Worm (Caenorhabditis elegans) whole organism, L4 larva: ENCODE measurements around the gene K02C4.3.

Experiments
- Y105C5A.15 ChIP-seq: fragments of 200-800 bp; sonication (Bioruptor generic); IDR thresholded peaks from 2 replicates; pipeline ENCODE4 v1.3.6; 2022; ENCODE audit warnings: missing genetic modification characterization, missing compliant biosample characterization
- Y75B8A.6 ChIP-seq: fragments of 200-800 bp; sonication (Bioruptor generic); IDR thresholded peaks from 2 replicates; pipeline ENCODE4 v1.3.6; 2022; ENCODE audit warnings: missing genetic modification reagents, missing genetic modification characterization, missing compliant biosample characterization
- spr-3 ChIP-seq: fragments of 200-800 bp; sonication (Bioruptor generic); optimal IDR thresholded peaks from 2 replicates; lab custom pipeline; 2018; ENCODE audit warnings: mild to moderate bottlenecking, missing genetic modification characterization, missing compliant biosample characterization
- unc-62 ChIP-seq, 3 experiments: fragments of 150-350 bp in 1 of 3; sonication (generic microtip); optimal IDR thresholded peaks in 2 of 3; peaks in 1 of 3; 1 replicate in 1 of 3; 2 replicates in 2 of 3; lab custom pipeline; 2014 to 2017; ENCODE audit warnings: missing biosample characterization in 3 of 3, missing genetic modification characterization in 3 of 3, missing genetic modification reagents in 3 of 3, missing genotype in 1 of 3
- zfp-2 ChIP-seq: sonication (generic microtip); optimal IDR thresholded peaks from 2 replicates; lab custom pipeline; 2016; ENCODE audit warnings: mild to moderate bottlenecking, missing genetic modification characterization, missing compliant biosample characterization

DNA sequence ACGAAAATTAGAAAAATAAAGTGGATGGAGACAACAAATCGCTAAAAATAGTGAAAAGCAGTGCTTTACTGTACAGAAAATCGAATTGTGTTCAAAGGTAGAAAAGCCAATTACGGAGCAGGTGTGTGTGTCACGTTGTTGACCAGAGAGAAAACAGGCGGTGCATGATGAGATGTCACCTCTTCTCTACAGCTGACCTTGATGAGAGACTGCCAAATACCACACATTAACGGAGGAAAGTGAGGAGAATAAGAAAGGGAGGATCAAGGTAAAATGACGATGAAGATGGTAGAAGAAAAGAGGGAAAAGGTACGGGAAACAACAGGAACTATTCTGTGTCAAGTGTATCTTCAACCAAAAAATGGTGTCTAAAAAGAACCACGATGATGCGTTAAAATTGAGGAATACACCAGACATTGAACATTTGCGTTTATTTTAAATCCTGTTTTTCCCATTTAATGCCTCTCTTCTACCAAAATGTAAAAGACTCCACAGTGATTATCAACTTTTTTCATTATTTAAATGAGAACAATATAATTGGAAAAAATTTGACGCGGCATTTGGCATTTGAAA, 12.6 kb upstream of the K02C4.3 start:
- TF ChIP-seq unc-62 (GFP tag; optimal IDR thresholded peaks at IDR 0.05 in 1 of 2; lab: Kevin White, UChicago) (peak in 1 of 2 experiments; percentile 83), unc-62 (tag; optimal IDR thresholded peaks at IDR 0.05; lab: Kevin White, UChicago) (no peak), spr-3 (no peak), Y75B8A.6 (GFP tag; lab: Robert Waterston, UW) (no peak), Y105C5A.15 (no peak), zfp-2 (tag; lab: Kevin White, UChicago) (no peak)
